Fruit fly (Drosophila melanogaster): ENCODE data around the gene plum.

The plum gene

DNA sequence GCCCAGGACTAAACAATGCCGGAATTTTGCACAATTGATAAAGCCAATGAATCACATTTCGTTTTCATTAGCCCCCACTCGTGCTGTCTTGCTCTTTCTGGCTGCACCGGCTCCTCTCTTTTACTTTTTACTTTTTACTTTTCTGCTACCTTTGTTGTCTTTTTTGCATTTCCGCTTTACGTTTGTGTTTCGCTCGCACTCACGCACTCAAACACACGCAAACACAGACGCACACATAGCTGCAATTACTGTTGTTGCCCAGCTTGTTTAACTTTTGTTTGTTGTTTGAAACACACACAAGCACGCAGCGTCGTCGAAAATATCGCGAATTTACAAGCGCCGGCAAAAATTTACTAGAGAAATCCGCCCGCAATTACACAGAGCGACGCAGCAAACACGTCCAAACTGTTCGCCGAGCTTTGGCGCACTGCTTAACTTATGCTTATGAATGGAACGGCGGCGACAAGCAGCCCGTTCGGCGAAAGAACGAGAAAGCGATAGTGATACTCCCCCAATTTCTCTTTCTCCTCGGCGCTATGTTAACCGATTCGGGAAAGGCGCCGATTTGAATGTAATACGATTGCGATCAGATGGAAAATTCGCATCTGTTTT, at the start of gene plum:
TSS of gene plum (minus strand) at position 413 of the 612 bp plus-strand sequence.
- no peak for TF ChIP-seq CG17801 (GFP tag; optimal IDR thresholded peaks at IDR 0.05; ENCODE audit: partially characterized antibody)

DNA sequence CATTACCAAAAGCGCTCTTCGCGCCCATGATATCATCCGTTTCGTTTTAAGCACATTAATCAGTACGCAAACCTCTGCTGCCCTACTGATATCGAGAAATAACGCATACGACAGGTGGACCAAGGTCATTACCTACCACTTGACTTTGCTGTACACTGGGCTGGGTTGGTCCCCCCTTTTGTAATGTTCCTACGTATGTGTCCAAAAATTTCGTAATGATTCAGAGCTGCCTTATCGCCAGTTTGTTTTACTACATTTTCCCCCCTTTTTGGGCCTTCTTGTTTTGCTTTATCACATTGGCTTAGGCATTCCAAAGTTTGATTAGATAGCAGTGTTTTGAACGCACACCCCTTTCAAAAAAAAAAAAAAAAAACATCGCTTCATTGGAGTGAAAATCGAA, 35.4 kb upstream of the plum start:
- TF ChIP-seq CG17801 (GFP tag; optimal IDR thresholded peaks at IDR 0.05; ENCODE audit: partially characterized antibody) = no peak

DNA sequence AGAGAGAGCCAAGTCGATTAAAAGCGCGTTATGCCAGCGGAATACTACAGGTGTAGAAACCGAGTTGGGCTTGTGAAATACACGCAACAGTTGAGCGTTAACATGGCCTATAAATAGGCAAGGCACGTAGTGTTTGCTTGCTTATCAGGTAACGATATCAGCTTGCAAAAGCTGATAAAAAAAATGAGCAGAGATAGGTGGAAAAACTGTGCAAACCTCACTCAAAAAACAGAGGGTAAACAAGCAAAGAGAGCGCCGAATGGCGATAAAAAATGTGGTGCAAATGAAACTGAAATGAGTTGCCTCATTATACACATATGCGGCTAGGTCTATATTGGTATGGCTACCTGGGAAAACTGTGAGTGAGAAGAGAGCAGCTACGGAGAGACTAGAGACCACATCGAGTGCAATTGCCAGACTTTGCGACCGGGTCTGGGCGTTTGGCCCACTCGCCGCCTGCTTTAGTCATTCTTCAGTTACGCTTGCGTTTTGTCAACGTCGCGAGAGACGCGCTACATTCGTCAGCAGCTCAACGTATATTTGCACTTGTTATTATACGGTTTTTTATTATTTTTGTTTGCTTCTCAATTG, 33.2 kb upstream of the plum start:
- TF ChIP-seq CG17801 (GFP tag; optimal IDR thresholded peaks at IDR 0.05; ENCODE audit: partially characterized antibody) = peak; percentile 30

DNA sequence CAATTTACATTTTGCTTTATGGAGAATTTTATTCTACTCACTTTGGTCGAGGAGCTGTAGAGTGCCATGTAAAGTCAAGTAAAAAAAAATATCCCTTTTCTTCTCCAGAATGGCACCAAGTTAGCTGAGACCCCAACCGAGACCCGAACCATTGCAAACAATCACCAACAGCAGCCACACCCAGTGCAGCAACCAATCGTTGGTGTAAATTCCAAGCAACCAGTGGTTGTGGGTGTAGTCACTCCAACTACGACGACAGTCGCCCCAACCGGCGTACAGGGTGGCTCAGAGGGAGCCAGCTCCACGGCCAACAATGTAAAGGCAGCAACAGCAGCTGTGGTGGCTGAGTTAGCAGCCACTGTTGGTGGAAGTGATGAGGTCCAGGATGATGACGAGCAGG, 31.8 kb upstream of the plum start:
- no peak for TF ChIP-seq CG17801 (GFP tag; optimal IDR thresholded peaks at IDR 0.05; ENCODE audit: partially characterized antibody)

DNA sequence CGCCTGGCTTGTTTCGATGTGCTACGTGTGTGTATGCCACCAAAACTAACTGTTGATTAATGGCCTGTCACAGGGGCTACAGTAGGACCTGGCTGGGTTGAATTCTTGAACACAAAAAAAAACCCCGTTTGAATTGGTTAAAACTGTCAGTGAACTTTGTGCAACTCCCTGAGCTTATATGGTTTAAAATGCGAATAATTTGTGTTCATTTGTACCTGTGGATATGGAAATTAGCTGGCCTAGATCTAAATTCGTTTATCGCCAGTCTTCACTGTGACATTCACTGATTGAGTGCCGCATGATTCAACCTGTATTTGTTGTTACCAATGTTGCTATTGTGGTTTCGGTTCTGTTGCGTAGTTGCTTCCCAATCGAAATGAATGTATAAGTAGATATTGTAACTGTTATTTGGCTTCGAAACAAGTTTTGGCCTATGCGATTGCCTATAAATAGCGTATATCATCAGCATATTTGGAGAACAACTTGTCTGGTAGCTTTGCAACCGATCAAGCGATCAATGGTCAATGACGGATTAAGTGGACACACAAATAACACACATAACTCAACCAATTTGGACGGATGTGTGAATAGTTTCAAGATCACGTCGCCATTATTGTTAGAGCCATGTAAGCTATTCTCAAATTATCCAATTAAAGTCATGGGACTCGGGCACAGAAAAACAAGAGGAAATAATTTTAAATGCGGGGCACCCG, 22.7 kb upstream of the plum start:
- TF ChIP-seq CG17801 (GFP tag; optimal IDR thresholded peaks at IDR 0.05; ENCODE audit: partially characterized antibody) = no peak

DNA sequence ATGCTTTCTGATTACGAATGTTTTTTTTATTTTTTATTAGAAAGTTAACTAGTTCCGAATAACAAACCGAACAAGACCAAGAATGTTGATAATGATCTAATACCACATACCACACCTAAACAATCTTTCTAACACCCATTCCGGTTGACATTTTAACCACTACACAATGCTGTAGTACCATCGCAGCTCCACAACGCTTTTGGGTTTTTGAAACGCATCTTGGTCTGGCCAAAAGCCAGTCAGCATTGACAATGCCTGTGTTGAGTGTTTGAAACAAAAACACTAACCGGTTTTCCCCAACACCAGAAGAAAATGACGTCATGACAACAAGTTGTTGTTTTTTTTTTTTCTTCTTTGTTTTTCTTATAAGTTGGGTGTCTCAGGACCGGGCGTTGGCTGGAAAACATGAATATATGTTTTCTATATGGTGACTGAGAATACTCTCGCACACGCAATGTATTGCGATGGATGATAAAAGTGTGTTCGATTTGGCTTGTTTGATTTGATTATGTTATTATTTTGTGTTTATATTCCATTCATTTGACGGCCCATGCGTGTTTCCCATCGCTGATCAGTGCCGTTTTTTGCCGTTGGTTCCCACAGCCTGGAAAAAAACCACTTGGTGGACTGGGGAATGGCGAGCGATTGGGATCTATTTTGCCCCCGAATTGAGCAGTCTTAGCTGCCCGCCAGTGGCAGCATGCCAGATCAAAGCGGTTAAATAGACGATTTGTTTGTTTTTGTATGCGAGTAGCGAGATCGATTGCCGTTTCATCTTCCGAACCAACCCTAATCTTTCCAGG, 21.7 kb upstream of the plum start:
- no peak for TF ChIP-seq CG17801 (GFP tag; optimal IDR thresholded peaks at IDR 0.05; ENCODE audit: partially characterized antibody)

DNA sequence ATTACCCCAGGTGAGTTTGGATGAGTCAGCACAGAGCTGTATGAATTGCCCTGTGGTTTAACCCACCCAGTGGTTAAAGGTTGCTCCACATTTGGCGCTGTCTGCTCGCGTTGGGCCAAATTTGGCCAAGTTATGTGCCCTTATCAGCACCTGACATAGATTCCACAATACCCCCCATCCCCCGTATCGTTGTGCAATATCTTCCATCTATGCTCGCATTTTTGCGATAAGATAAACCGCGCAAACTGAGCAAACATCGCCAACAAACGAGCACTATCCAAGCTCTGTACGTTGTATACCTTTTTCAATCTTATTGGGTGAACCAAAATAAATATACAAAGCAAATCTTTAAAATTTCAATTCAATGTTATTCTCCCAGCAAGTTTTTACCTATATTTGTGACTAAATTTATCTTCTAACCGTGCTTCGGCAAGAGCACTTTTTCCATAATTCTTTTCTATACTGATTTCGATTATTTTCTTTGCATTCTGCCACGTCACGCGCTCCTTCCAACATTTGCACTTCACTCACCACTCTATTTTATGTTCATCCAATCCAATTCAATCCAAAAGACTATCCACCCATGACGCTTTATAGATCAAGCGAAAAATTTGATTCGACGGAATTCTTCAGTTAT, 20.7 kb upstream of the plum start:
- TF ChIP-seq CG17801 (GFP tag; optimal IDR thresholded peaks at IDR 0.05; ENCODE audit: partially characterized antibody) = no peak

DNA sequence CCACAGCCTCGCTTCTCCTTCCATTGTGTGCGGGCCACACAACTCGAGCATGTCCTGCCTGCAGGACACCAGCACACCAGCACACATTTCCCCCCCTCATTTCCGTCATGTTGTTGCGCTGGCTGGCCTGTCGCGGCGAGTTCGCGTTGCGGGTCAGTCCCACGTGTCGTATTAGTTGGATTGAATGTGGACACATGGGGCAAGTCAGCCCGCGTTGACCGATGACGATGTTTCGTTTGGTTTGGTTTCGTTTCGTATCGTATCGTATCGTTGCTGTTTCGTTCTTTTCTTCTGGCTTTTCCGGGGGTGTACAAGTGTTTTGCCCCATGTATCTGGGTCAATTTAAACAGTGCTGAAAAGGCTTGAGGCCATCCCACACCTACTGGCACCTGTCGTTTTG, 18.3 kb upstream of the plum start:
- TF ChIP-seq CG17801 (GFP tag; optimal IDR thresholded peaks at IDR 0.05; ENCODE audit: partially characterized antibody) = no peak

DNA sequence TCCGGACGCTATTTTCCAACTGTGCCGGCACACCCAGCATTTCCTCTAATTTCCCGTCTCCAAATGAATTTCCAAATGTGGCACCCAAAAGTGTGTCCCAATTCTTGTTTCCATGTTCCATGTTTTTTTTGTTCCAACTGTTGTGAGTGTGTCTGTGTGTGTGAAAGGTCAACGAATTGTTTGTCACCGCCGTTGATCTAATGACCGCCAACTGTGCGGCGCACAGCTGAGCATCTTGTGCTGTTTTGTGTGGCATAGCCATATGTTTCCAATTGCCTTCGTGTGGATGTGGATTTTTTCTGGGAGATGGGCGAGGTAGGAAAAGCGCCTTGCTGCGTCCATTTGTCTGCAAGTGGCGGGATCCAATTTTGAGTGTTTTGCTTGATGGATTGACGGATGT, 17.2 kb upstream of the plum start:
- no peak for TF ChIP-seq CG17801 (GFP tag; optimal IDR thresholded peaks at IDR 0.05; ENCODE audit: partially characterized antibody)

DNA sequence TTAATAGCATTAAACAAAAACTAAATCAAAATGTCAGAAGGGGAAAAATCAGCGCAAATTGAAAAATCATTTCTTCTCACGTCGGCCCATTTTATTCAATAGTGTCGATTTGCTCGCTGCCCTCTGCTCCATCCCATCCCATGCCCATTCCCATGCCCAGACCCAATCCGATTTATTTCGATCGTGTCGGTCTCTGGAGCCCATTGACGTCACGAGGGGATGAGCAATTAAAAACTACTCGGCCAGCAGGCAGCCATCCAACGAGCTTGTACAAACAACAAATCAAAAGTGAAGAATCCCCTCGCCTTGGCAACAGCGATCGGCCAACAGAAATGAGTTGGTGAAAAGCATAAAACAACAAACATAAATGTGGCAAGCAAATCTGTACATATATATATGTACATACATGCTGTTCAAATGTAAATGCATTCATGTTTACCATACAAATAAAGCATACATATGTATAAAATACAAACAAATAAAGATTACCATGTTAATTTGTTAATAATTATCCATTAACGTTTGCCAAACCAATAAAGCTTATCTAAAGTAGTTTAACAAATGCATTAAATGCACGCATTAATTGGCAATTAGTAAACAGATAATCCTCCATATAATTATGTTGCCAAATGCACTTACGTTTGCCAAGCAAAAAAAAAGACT, 14.7 kb upstream of the plum start:
- TF ChIP-seq CG17801 (GFP tag; optimal IDR thresholded peaks at IDR 0.05; ENCODE audit: partially characterized antibody) = no peak

DNA sequence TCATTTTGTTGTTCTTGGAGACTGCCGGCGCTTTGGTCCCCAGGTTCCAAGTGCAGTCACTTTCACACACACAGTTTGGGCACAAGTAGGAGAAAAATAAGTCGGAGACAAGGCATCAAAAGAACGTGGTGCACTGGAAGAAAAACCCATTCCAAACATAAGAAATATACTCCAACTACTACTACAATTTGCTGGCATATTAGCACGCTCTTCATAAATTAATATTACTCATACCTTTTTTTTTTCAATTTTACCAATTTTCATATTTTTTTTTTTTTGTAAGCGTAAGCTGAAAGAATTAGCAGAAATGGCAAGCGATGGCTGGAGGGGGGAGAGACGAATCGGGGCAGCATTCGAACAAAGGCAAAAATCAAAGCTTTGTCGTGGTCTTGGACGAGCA, 13.9 kb upstream of the plum start:
- no peak for TF ChIP-seq CG17801 (GFP tag; optimal IDR thresholded peaks at IDR 0.05; ENCODE audit: partially characterized antibody)

DNA sequence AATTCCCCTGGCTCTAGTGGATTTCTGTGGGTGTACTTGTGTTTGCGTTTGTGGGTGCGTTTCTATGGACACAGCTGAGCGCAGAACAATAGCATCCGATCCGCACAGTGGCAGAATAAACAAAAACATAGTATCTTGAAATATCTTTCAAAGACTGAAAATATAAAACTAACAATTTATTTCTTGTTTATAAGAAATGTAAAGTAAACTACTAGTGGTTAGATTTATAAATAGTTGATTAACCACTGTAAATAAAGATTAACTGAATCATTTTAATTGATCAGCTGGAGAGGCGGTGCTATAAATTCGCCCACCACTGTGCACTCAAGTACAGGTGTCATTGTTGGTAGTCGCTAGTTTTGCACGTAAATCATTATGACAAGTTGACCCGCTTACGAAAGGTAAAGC, 12.6 kb upstream of the plum start:
- TF ChIP-seq CG17801 (GFP tag; optimal IDR thresholded peaks at IDR 0.05; ENCODE audit: partially characterized antibody) = peak; percentile 71

DNA sequence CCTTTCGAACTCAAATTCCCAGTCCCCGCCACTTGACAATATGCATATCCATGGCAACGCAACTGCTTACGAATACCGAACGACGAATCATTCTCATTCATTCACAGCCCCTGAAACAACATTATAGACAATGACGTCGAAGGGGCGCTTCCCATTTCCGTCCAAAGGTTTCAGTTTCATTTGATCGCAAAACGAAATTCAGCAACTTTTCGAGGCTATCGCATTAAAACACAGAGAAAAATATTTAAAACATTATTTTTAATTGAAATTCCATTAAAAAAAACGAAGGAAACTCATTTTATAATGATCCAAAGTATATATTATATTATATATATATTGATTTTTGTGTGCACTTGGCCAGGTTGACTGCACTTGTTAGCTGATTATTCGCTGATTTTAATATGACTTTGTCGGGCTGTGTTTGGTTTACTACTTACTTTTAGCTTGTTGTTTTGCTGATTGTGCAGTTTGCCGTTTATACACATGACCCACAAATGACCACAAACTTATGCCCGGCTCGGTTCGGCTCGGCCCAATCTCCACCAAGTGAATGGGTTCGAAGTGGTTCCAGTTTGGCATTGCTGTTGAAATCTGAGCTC, 11.4 kb upstream of the plum start:
- TF ChIP-seq CG17801 (GFP tag; optimal IDR thresholded peaks at IDR 0.05; ENCODE audit: partially characterized antibody) = peak; percentile 47

DNA sequence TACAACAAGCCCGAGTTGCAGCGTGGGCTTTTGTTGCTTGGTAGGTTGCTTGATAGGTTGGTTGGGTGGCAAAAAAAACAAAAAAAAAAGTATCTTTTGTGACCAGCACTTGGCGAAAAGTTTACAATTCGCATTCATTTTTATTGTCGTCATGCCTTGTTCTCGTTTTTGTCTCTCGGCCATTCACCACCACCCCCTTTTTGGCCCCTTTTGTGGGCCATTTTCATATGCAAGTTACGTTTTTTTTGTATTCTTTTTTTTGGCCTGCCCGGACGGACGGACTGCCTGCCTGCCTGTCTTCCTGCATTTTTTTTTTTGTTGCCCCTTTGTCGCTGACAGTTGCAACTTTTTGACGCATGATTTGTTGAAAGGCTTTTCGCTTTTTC, 8.4 kb upstream of the plum start:
- no peak for TF ChIP-seq CG17801 (GFP tag; optimal IDR thresholded peaks at IDR 0.05; ENCODE audit: partially characterized antibody)
